Worm (Caenorhabditis elegans) whole organism, late embryonic: Measurements from ENCODE around the gene nhr-123.

ENCODE experiments used
- C38D4.7 ChIP-seq: fragments of 200-800 bp; sonication (Bioruptor generic); optimal IDR thresholded peaks from 2 replicates; lab custom pipeline; 2018; ENCODE audit warnings: mild to moderate bottlenecking, missing genetic modification characterization, moderate library complexity, missing compliant biosample characterization
- F13H6.1 ChIP-seq: sonication (generic microtip); optimal IDR thresholded peaks from 2 replicates; lab custom pipeline; 2016; ENCODE audit warnings: missing genetic modification characterization, missing compliant biosample characterization
- K02D7.2 ChIP-seq: sonication (generic microtip); optimal IDR thresholded peaks from 2 replicates; lab custom pipeline; 2017; ENCODE audit warnings: mild to moderate bottlenecking, missing genetic modification characterization, missing compliant biosample characterization
- K09A11.1 ChIP-seq: sonication (generic microtip); optimal IDR thresholded peaks from 2 replicates; lab custom pipeline; 2017; ENCODE audit warnings: antibody characterized with exemption, mild to moderate bottlenecking, missing genetic modification characterization, missing compliant biosample characterization; ENCODE audit not compliant: insufficient read depth
- T23F11.4 ChIP-seq: fragments of 200-800 bp; sonication (Bioruptor generic); optimal IDR thresholded peaks from 2 replicates; lab custom pipeline; 2018; ENCODE audit warnings: mild to moderate bottlenecking, missing genetic modification characterization, missing compliant biosample characterization
- ceh-19 ChIP-seq: fragments of 200-800 bp; sonication (Bioruptor generic); optimal IDR thresholded peaks from 2 replicates; lab custom pipeline; 2018; ENCODE audit warnings: mild to moderate bottlenecking, missing genetic modification characterization, missing compliant biosample characterization
- ceh-22 ChIP-seq: sonication (generic microtip); optimal IDR thresholded peaks from 2 replicates; lab custom pipeline; 2017; ENCODE audit warnings: missing biosample characterization, missing genetic modification characterization
- ceh-24 ChIP-seq: sonication (generic microtip); optimal IDR thresholded peaks from 2 replicates; lab custom pipeline; 2016; ENCODE audit warnings: mild to moderate bottlenecking, missing genetic modification characterization, missing compliant biosample characterization
- ceh-30 ChIP-seq: fragments of 150-350 bp; optimal IDR thresholded peaks from 2 replicates; lab custom pipeline; 2014; ENCODE audit warnings: missing biosample characterization, missing genetic modification characterization
- ceh-31 ChIP-seq: sonication (generic microtip); optimal IDR thresholded peaks from 2 replicates; lab custom pipeline; 2016; ENCODE audit warnings: missing genetic modification characterization, missing compliant biosample characterization
- ceh-34 ChIP-seq: sonication (generic microtip); optimal IDR thresholded peaks from 2 replicates; lab custom pipeline; 2016; ENCODE audit warnings: mild to moderate bottlenecking, missing genetic modification characterization, missing compliant biosample characterization
- ceh-45 ChIP-seq: fragments of 200-800 bp; sonication (Bioruptor generic); IDR thresholded peaks from 2 replicates; pipeline ENCODE4 v1.3.6; 2022; ENCODE audit warnings: missing genetic modification reagents, missing genetic modification characterization, missing compliant biosample characterization
- ceh-9 ChIP-seq: sonication (generic microtip); optimal IDR thresholded peaks from 2 replicates; lab custom pipeline; 2016; ENCODE audit warnings: mild to moderate bottlenecking, missing genetic modification characterization, inconsistent platforms, missing compliant biosample characterization
- che-1 ChIP-seq: sonication (generic microtip); optimal IDR thresholded peaks from 2 replicates; lab custom pipeline; 2016; ENCODE audit warnings: mild to moderate bottlenecking, missing genetic modification characterization, missing compliant biosample characterization
- dmd-4 ChIP-seq: sonication (generic microtip); optimal IDR thresholded peaks from 2 replicates; lab custom pipeline; 2016; ENCODE audit warnings: borderline replicate concordance, missing genetic modification characterization, missing compliant biosample characterization
- eyg-1 ChIP-seq: sonication (generic microtip); optimal IDR thresholded peaks from 2 replicates; lab custom pipeline; 2016; ENCODE audit warnings: missing genotype, missing genetic modification characterization, missing compliant biosample characterization
- gmeb-2 ChIP-seq: sonication (generic microtip); optimal IDR thresholded peaks from 2 replicates; lab custom pipeline; 2016; ENCODE audit warnings: missing genetic modification characterization, inconsistent platforms, missing compliant biosample characterization
- hlh-15 ChIP-seq: sonication (generic microtip); optimal IDR thresholded peaks from 2 replicates; lab custom pipeline; 2016; ENCODE audit warnings: missing genetic modification characterization, missing compliant biosample characterization
- hlh-30 ChIP-seq: sonication (generic microtip); optimal IDR thresholded peaks from 2 replicates; lab custom pipeline; 2017; ENCODE audit warnings: antibody characterized with exemption, missing genetic modification characterization, missing compliant biosample characterization; ENCODE audit not compliant: insufficient read depth
- hlh-6 ChIP-seq: sonication (generic microtip); optimal IDR thresholded peaks from 2 replicates; lab custom pipeline; 2016; ENCODE audit warnings: missing genotype, missing genetic modification characterization, missing compliant biosample characterization
- hlh-8 ChIP-seq: sonication (generic microtip); optimal IDR thresholded peaks from 2 replicates; lab custom pipeline; 2016; ENCODE audit warnings: missing genotype, missing genetic modification characterization, missing compliant biosample characterization
- nfya-1 ChIP-seq: sonication (generic microtip); optimal IDR thresholded peaks from 2 replicates; lab custom pipeline; 2017; ENCODE audit warnings: missing genetic modification characterization, mild to moderate bottlenecking, missing compliant biosample characterization, antibody characterized with exemption, moderate library complexity
- nhr-11 ChIP-seq: fragments of 150-350 bp; optimal IDR thresholded peaks from 2 replicates; lab custom pipeline; 2014; ENCODE audit warnings: missing biosample characterization, missing genetic modification characterization
- nhr-232 ChIP-seq: sonication (generic microtip); optimal IDR thresholded peaks from 2 replicates; lab custom pipeline; 2016; ENCODE audit warnings: missing genetic modification characterization, missing compliant biosample characterization
- pax-1 ChIP-seq: fragments of 150-350 bp; optimal IDR thresholded peaks from 2 replicates; lab custom pipeline; 2014; ENCODE audit warnings: missing biosample characterization, missing genetic modification characterization
- pha-4 ChIP-seq: fragments of 150-350 bp; optimal IDR thresholded peaks from 2 replicates; lab custom pipeline; 2018; ENCODE audit warnings: missing biosample characterization, missing genetic modification reagents, missing genetic modification characterization
- rnt-1 ChIP-seq: sonication (generic microtip); optimal IDR thresholded peaks from 2 replicates; lab custom pipeline; 2016; ENCODE audit warnings: missing genetic modification characterization, missing compliant biosample characterization
- sox-4 ChIP-seq: sonication (generic microtip); optimal IDR thresholded peaks from 2 replicates; lab custom pipeline; 2017; ENCODE audit warnings: mild to moderate bottlenecking, missing genetic modification characterization, inconsistent platforms, missing compliant biosample characterization
- tbx-2 ChIP-seq: sonication (generic microtip); optimal IDR thresholded peaks from 2 replicates; lab custom pipeline; 2016; ENCODE audit warnings: missing genetic modification characterization, missing compliant biosample characterization
- ttx-3 ChIP-seq: sonication (generic microtip); optimal IDR thresholded peaks from 2 replicates; lab custom pipeline; 2016; ENCODE audit warnings: missing genetic modification reagents, missing genetic modification characterization, missing compliant biosample characterization
- unc-3 ChIP-seq, 2 experiments: fragments of 200-800 bp in 1 of 2; sonication (Bioruptor generic) in 1 of 2; sonication (generic microtip) in 1 of 2; conservative IDR thresholded peaks in 1 of 2; optimal IDR thresholded peaks in 1 of 2; 2 replicates each; pipeline versions ENCODE4 v1.3.6 to Lab custom; 2016 to 2022; ENCODE audit warnings: missing compliant biosample characterization in 2 of 2, missing genetic modification characterization in 2 of 2, missing genetic modification reagents in 1 of 2
- unc-42 ChIP-seq: sonication (generic microtip); optimal IDR thresholded peaks from 2 replicates; lab custom pipeline; 2016; ENCODE audit warnings: missing genotype, missing genetic modification characterization, missing compliant biosample characterization

Gene nhr-123

ce11 chrV:487980-488379, 36.7 kb downstream of the nhr-123 start:
- TF ChIP-seq K02D7.2: no peak
- TF ChIP-seq nhr-232: no peak
- TF ChIP-seq F13H6.1 (tag; lab: Kevin White, UChicago): no peak
- no peak for TF ChIP-seq unc-3 (GFP tag; conservative IDR thresholded peaks at IDR 0.05; lab: Robert Waterston, UW)
- no peak for TF ChIP-seq unc-3 (tag; optimal IDR thresholded peaks at IDR 0.05; lab: Kevin White, UChicago)
- TF ChIP-seq ceh-9 (tag; lab: Kevin White, UChicago): no peak
- no peak for TF ChIP-seq ceh-34
- no peak for TF ChIP-seq ceh-30 (tag; lab: Kevin White, UChicago)
- TF ChIP-seq unc-42: no peak

ce11 chrV:489320-489719, 38.1 kb downstream of the nhr-123 start, which contains the start of gene nhr-106:
Gene nhr-106, plus strand, starts transcription at chrV:489620.
- TF ChIP-seq ceh-19 (GFP tag; lab: Kevin White, UChicago): no peak
- TF ChIP-seq gmeb-2 (tag; lab: Kevin White, UChicago): no peak
- TF ChIP-seq nhr-11 (tag; lab: Kevin White, UChicago): no peak
- TF ChIP-seq ttx-3: no peak
- no peak for TF ChIP-seq ceh-31 (tag; lab: Kevin White, UChicago)
- no peak for TF ChIP-seq T23F11.4
- no peak for TF ChIP-seq dmd-4 (tag; lab: Kevin White, UChicago)
- no peak for TF ChIP-seq F13H6.1 (tag; lab: Kevin White, UChicago)

ce11 chrV:491432-491831, 40.2 kb downstream of the nhr-123 start, which contains the start of gene str-196:
Gene str-196, plus strand, starts transcription at chrV:491732.
- TF ChIP-seq tbx-2 (tag; lab: Kevin White, UChicago) (no peak), hlh-6 (tag; lab: Kevin White, UChicago) (no peak), C38D4.7 (GFP tag; lab: Kevin White, UChicago) (no peak), nfya-1 (tag; lab: Kevin White, UChicago) (no peak), hlh-8 (tag; lab: Kevin White, UChicago) (no peak)
- TF ChIP-seq, all 69 proteins: peak for 0

- TF ChIP-seq hlh-30 (no peak), rnt-1 (tag; lab: Kevin White, UChicago) (no peak)
- TF ChIP-seq, all 69 proteins: peak for 0
These were observed 43.0 kb downstream of the nhr-123 start, which contains the start of gene nhr-131 for ce11 chrV:494284-494683. Gene nhr-131, plus strand, starts transcription at chrV:494370.

ce11 chrV:497399-497798, 46.1 kb downstream of the nhr-123 start, which contains the start of gene T01G6.1:
Gene T01G6.1, plus strand, starts transcription at chrV:497699.
- no peak for TF ChIP-seq sox-4 (tag; lab: Kevin White, UChicago)
- TF ChIP-seq nfya-1 (tag; lab: Kevin White, UChicago): peak; percentile 37
- TF ChIP-seq, all 69 proteins: peak for 1

- TF ChIP-seq gmeb-2 (tag; lab: Kevin White, UChicago): no peak
- TF ChIP-seq C38D4.7 (GFP tag; lab: Kevin White, UChicago): no peak
- no peak for TF ChIP-seq ceh-22 (tag; lab: Kevin White, UChicago)
- no peak for TF ChIP-seq T23F11.4
- no peak for TF ChIP-seq eyg-1 (tag; lab: Kevin White, UChicago)
- no peak for TF ChIP-seq pax-1 (tag; lab: Kevin White, UChicago)
- TF ChIP-seq ceh-34: no peak
- TF ChIP-seq ceh-24 (tag; lab: Kevin White, UChicago): no peak
- no peak for TF ChIP-seq hlh-15
- no peak for TF ChIP-seq ceh-45 (GFP tag; lab: Robert Waterston, UW)
- TF ChIP-seq K09A11.1 (tag; lab: Kevin White, UChicago): no peak
- TF ChIP-seq ceh-19 (GFP tag; lab: Kevin White, UChicago): no peak
- TF ChIP-seq dmd-4 (tag; lab: Kevin White, UChicago): no peak
- no peak for TF ChIP-seq che-1
- no peak for TF ChIP-seq unc-3 (GFP tag; conservative IDR thresholded peaks at IDR 0.05; lab: Robert Waterston, UW)
- TF ChIP-seq unc-3 (tag; optimal IDR thresholded peaks at IDR 0.05; lab: Kevin White, UChicago): no peak
- TF ChIP-seq pha-4 (tag; lab: Kevin White, UChicago): no peak
These were observed 49.3 kb downstream of the nhr-123 start for ce11 chrV:500535-500934.
